Fruit fly (Drosophila melanogaster): ENCODE data around the gene Cyp9f3.

Cyp9f3 gene

DNA sequence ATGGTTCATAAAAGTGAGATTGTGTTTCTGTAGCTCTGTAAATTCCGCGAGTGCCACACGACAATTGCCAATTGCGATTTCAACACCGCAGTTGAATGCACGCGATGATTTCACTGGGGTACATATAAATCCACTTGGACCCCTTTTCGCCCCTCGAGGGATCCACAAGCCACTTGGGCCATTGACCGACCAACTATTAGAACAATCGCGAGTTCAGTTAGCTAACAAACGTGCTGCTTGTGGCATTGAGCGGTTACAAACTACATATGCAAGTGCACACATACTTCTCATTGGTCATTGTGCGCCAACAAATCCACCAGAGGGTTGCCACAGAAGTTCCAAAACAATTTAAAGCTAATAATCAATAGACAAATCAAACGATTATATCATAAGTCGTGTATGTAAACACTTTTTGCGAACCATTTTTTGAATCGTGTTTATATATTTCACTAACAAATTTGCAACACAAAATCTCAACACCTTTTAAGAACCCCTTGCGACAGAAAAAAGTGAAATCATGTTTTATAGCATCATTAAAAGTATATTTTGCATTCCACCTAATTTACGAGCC is 17.5 kb downstream of the Cyp9f3 start:
- TF ChIP-seq EcR (GFP tag; optimal IDR thresholded peaks at IDR 0.05) (peak in 1 of 2 experiments; percentile 95), Dll (optimal IDR thresholded peaks at IDR 0.05) (no peak), pan (optimal IDR thresholded peaks at IDR 0.05) (no peak), psq (optimal IDR thresholded peaks at IDR 0.05) (no peak), usp (GFP tag; optimal IDR thresholded peaks at IDR 0.05) (no peak)

DNA sequence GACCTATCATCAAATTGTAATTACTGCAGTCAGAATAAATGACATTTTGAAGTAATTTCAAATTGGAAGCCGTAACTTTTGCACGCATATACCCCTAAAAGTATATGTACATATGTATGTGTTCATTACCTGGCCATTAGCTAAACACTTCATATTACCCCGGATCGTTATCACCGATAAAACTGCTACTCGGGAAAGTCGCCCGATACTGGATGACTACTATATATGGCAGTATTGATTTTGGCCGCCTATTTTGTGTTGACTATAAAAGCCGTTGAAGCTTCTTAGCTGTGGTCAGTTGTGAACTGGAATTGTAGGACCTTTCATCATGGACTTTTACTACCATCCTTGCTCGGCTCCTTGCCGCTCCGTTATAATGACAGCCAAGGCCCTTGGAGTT is 19.0 kb downstream of the Cyp9f3 start, which contains the start of gene GstD8:
Gene GstD8 (plus strand): TSS at position 301 of the 400 bp plus-strand sequence.
- no peak for TF ChIP-seq pan (optimal IDR thresholded peaks at IDR 0.05)
- TF ChIP-seq EcR (GFP tag; optimal IDR thresholded peaks at IDR 0.05): no peak
- TF ChIP-seq Dll (optimal IDR thresholded peaks at IDR 0.05): no peak
- no peak for TF ChIP-seq usp (GFP tag; optimal IDR thresholded peaks at IDR 0.05)
- no peak for TF ChIP-seq psq (optimal IDR thresholded peaks at IDR 0.05)
- no peak for TF ChIP-seq CG8478 (optimal IDR thresholded peaks at IDR 0.05)

DNA sequence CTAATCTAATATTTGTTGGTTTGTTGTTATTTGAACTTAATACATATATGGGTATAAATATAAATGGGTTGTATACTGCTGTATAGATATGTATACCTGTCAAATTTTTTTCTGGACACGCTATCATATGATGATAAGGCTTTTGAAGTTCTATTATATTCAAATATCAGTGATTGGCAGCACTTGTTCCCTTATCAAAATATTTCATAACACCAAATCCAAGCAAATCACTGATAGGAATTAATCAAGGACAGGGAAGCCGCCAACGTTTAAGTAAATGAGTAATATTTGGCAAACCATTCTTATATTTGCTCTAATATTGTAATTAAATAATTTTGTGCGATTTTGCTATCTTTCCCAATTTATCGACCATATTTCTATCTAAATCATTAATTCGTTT is 19.5 kb downstream of the Cyp9f3 start:
- TF ChIP-seq EcR (GFP tag; optimal IDR thresholded peaks at IDR 0.05) (no peak), usp (GFP tag; optimal IDR thresholded peaks at IDR 0.05) (no peak), Dll (optimal IDR thresholded peaks at IDR 0.05) (no peak), pan (optimal IDR thresholded peaks at IDR 0.05) (no peak), psq (optimal IDR thresholded peaks at IDR 0.05) (no peak), CG8478 (optimal IDR thresholded peaks at IDR 0.05) (no peak)

DNA sequence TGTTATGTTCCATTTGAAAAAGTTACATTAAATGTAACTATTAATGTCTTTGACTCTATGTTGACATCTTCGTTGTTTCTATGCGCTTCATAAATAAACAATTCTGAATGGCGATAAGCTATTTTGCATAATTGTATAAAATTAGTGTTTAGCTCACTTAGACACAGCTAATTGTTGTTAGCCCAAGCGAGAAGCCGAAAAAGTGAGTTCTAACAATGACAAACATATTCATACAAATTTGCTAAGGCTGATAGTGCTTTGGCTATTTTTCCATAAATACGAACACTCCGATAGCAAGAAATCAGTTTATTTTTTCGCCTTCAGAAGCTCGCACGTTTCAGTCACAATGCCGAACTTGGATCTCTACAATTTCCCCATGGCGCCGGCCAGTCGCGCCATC is 20.5 kb downstream of the Cyp9f3 start, which contains the start of gene GstD7:
Gene GstD7 (plus strand): TSS at position 301 of the 400 bp plus-strand sequence.
- TF ChIP-seq EcR (GFP tag; optimal IDR thresholded peaks at IDR 0.05) (no peak), pan (optimal IDR thresholded peaks at IDR 0.05) (no peak), usp (GFP tag; optimal IDR thresholded peaks at IDR 0.05) (no peak), Dll (optimal IDR thresholded peaks at IDR 0.05) (no peak), psq (optimal IDR thresholded peaks at IDR 0.05) (no peak), CG8478 (optimal IDR thresholded peaks at IDR 0.05) (no peak)

DNA sequence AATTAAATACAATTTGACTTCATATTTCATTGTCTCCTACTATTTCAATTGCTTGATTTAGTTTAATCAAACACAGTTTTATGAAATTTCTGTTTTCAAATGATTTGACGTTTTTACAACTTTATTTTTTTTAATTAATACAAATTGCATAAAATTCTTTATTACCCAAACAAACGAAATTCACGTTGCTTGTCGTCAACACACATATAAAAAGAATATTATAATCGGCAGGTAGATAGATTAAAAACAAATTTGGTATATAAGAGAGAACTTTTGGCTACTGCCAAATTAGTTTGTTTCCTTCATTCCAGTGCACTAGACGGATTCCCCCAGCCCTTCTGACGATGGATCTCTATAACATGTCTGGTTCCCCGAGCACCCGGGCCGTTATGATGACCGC is 21.9 kb downstream of the Cyp9f3 start, which contains the start of gene GstD6:
Gene GstD6 (plus strand): TSS at position 301 of the 400 bp plus-strand sequence.
- TF ChIP-seq usp (GFP tag; optimal IDR thresholded peaks at IDR 0.05): no peak
- no peak for TF ChIP-seq Dll (optimal IDR thresholded peaks at IDR 0.05)
- TF ChIP-seq pan (optimal IDR thresholded peaks at IDR 0.05): no peak
- TF ChIP-seq CG8478 (optimal IDR thresholded peaks at IDR 0.05): no peak
- no peak for TF ChIP-seq psq (optimal IDR thresholded peaks at IDR 0.05)
- no peak for TF ChIP-seq EcR (GFP tag; optimal IDR thresholded peaks at IDR 0.05)

DNA sequence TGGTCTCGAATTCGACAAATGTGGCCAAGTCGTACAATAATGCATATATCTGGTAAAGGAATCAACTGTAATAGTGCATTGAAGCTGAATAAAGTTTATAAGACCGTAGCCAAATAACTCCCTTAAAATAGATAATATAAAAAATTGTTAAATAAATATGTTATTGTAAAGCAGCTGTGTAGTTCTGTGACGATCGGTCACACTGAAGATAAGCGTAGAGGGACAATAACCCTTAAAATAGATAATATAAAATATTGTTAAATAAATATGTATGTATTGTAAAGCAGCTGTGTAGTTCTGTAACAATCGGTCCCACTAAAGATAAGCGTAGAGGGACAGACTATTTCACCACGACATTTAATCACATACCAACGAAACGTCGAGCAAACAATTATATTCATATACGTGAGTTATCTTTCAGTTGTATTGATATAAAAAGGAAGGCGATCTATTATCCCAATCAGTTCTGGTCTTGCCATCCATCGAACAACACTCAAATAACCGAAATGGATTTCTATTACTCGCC is 23.4 kb downstream of the Cyp9f3 start, which contains the start of gene GstD5:
Gene GstD5 (plus strand): TSS at position 476 of the 526 bp plus-strand sequence.
- TF ChIP-seq EcR (GFP tag; optimal IDR thresholded peaks at IDR 0.05): no peak
- no peak for TF ChIP-seq Dll (optimal IDR thresholded peaks at IDR 0.05)
- TF ChIP-seq CG8478 (optimal IDR thresholded peaks at IDR 0.05): no peak
- no peak for TF ChIP-seq pan (optimal IDR thresholded peaks at IDR 0.05)
- TF ChIP-seq psq (optimal IDR thresholded peaks at IDR 0.05): no peak
- no peak for TF ChIP-seq usp (GFP tag; optimal IDR thresholded peaks at IDR 0.05)

DNA sequence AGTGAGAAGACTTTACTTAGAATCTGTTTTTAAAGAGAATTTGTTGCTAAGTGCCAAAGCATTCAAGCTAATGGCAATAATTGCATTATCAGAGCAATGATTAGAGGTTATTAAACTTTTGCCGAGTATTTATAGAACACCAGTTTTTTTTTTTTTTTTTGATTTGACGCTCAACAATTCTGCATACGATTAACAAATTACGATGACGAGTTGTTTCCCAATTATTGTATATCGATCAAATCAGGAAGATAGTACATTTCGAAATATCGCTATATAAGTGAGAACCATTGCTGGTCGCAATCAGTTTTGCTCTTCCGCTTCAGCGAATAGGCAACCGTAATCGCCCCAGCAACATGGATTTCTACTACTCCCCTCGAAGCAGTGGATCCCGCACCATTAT is 24.9 kb downstream of the Cyp9f3 start, which contains the start of gene GstD4:
Gene GstD4 (plus strand): TSS at position 301 of the 400 bp plus-strand sequence.
- TF ChIP-seq psq (optimal IDR thresholded peaks at IDR 0.05): no peak
- TF ChIP-seq Dll (optimal IDR thresholded peaks at IDR 0.05): no peak
- no peak for TF ChIP-seq usp (GFP tag; optimal IDR thresholded peaks at IDR 0.05)
- TF ChIP-seq CG8478 (optimal IDR thresholded peaks at IDR 0.05): no peak
- no peak for TF ChIP-seq pan (optimal IDR thresholded peaks at IDR 0.05)
- TF ChIP-seq EcR (GFP tag; optimal IDR thresholded peaks at IDR 0.05): no peak

DNA sequence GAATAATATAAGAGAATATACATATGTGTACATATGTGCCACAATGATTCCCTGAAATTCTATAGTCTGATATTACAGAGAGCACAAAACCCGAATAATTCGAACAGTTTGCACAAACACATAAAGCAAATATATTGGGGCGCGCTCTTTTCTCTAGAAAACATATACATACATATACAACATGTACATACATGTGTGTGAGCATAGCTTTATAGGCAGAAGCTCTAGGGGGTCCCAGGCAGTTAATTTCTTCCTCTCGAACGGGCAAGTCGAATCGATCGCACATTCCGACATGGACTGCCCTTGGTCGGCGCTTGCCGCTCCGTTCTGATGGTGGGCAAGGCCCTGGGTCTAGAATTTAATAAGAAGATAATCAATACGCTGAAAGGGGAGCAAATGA is 25.9 kb downstream of the Cyp9f3 start, which contains the start of gene GstD3:
Gene GstD3 (plus strand): TSS at position 269 of the 400 bp plus-strand sequence.
- TF ChIP-seq CG8478 (optimal IDR thresholded peaks at IDR 0.05): no peak
- no peak for TF ChIP-seq pan (optimal IDR thresholded peaks at IDR 0.05)
- TF ChIP-seq Dll (optimal IDR thresholded peaks at IDR 0.05): no peak
- TF ChIP-seq EcR (GFP tag; optimal IDR thresholded peaks at IDR 0.05): no peak
- no peak for TF ChIP-seq psq (optimal IDR thresholded peaks at IDR 0.05)
- TF ChIP-seq usp (GFP tag; optimal IDR thresholded peaks at IDR 0.05): no peak

DNA sequence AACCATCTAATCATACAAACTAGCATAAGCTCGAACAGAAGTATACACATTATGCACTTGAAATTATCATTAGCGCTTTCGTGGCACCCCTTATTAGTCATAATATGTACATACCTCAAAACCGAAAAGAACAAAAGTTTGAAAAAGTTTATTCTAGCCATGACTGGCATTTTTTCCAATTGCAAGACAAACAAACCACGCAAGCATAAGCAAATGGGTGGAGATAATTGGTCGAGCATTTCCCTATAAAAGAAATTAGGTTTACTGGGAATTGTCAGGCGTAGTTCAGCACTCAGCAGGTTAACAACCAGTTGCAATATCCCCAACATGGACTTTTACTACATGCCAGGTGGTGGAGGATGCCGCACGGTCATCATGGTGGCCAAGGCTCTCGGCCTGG is 27.1 kb downstream of the Cyp9f3 start, which contains the start of gene GstD2:
Gene GstD2 (plus strand): TSS at position 301 of the 400 bp plus-strand sequence.
- no peak for TF ChIP-seq CG8478 (optimal IDR thresholded peaks at IDR 0.05)
- TF ChIP-seq usp (GFP tag; optimal IDR thresholded peaks at IDR 0.05): no peak
- no peak for TF ChIP-seq pan (optimal IDR thresholded peaks at IDR 0.05)
- TF ChIP-seq EcR (GFP tag; optimal IDR thresholded peaks at IDR 0.05): no peak
- TF ChIP-seq Dll (optimal IDR thresholded peaks at IDR 0.05): no peak
- TF ChIP-seq psq (optimal IDR thresholded peaks at IDR 0.05): no peak

DNA sequence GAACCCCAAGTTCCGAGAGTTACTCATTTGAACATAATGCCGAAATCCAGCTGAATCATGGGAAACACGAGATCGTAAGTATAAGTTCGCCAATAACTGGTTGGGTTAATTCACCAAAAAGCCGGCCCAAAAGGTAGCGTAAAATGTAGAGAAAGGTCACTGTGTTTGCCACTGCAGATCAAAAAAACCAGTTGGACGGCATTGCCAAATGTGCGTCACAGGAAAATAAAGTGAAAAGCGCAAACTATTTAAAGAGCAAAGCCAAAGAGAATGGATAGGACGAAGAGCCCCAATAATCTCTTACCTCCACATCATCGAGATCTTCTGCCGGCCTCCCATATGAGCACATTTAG is 28.1 kb downstream of the Cyp9f3 start:
- TF ChIP-seq pan (optimal IDR thresholded peaks at IDR 0.05) (no peak), EcR (GFP tag; optimal IDR thresholded peaks at IDR 0.05) (peak in 1 of 2 experiments; percentile 64), psq (optimal IDR thresholded peaks at IDR 0.05) (no peak), Dll (optimal IDR thresholded peaks at IDR 0.05) (no peak)

DNA sequence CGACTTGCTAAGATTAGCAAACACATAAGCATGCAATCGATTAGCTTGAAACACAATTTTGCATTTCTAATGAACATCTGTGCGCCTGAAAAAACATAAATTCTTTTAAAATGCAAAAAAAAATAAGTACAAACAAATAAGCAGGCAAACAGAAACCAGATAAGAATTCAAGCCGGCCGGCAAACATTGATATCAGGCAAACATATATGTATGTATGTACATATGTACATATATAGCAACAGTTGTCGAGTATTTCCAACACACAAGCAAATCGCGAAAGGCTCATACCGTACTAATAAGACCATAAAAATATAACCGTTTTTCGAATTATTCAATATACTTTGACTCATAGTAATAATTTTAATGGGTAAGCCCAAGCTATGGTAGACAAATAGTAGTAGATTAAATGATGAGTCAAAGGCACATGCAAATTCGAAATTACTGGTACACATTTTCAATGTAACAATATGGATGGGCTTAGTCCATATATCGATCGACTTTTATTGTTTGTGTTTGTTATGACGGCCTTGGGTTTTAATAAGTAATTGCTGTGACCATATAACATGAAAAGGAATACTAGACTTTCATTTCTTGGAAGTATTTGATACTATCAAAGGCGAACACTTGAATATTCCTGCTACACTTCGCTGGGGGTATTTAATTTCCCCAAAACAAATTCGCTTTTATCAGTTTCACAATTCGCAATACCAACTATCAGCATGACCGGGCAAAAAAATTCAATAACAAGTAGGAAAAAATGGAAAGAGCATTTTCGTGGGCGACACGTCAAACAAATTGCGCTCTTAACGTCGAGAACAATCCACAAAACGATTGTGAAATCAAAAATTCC is 28.7 kb downstream of the Cyp9f3 start:
- TF ChIP-seq psq (optimal IDR thresholded peaks at IDR 0.05) (no peak), Dll (optimal IDR thresholded peaks at IDR 0.05) (no peak), pan (optimal IDR thresholded peaks at IDR 0.05) (no peak), CG8478 (optimal IDR thresholded peaks at IDR 0.05) (no peak), EcR (GFP tag; optimal IDR thresholded peaks at IDR 0.05) (no peak), usp (GFP tag; optimal IDR thresholded peaks at IDR 0.05) (no peak)

Measured in whole organism.